Fruit fly (Drosophila melanogaster): ENCODE measurements around the gene Muc11A.

Muc11A gene

DNA sequence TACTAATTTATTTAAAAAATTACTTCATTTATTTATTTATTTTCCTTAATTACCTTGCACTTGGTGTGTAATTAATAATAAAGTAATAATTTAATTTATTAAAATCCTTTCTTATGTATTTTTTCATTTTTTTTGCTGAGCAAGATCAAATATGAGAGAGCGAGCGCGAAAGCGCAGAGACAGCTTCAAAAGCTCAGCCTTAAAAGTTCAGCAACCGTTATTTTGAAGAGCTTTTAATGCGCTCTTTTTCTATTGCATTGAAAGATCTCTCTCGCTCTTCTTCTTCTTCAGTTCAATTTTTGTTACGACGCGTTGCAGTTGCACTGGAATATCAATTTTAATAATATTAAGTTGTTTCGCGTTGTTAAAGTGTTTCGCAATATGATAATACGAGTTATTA is 16.2 kb upstream of the Muc11A start, which contains the start of gene Ten-a:
Gene Ten-a, plus strand, starts transcription at position 301 of the 400 bp plus-strand sequence.
- no peak for TF ChIP-seq sv (GFP tag; optimal IDR thresholded peaks at IDR 0.05)
- TF ChIP-seq HLH106 (tag; optimal IDR thresholded peaks at IDR 0.05): no peak
- TF ChIP-seq Dif (GFP tag; optimal IDR thresholded peaks at IDR 0.05; ENCODE audit: partially characterized antibody): no peak

DNA sequence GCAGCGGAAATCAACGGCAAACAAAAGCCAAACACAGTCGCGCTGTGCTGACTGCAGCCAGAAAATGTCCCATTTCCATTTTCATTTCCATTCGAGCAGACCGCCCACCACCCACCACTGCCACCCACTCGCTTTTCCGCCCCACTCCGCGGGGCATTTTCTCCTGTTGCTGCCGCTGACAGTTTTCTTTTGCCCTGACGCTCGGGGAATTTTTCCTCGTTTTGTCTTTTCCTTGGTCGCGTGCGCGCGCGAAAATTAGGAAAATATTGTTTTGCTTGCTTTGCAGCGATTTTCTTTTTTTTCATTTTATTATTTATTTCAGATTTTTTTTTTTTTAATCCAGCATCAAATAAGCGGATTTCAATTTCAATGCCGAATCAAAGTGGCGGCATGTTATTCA is 9.3 kb upstream of the Muc11A start:
- TF ChIP-seq dmrt93B (GFP tag; optimal IDR thresholded peaks at IDR 0.05): no peak
- no peak for TF ChIP-seq Dif (GFP tag; optimal IDR thresholded peaks at IDR 0.05; ENCODE audit: partially characterized antibody)
- no peak for TF ChIP-seq dsf (GFP tag; optimal IDR thresholded peaks at IDR 0.05; ENCODE audit: borderline replicate concordance)
- no peak for TF ChIP-seq GATAd (GFP tag; optimal IDR thresholded peaks at IDR 0.05)
- TF ChIP-seq CrebA (GFP tag; optimal IDR thresholded peaks at IDR 0.05; ENCODE audit: borderline replicate concordance): no peak
- TF ChIP-seq jim (GFP tag; optimal IDR thresholded peaks at IDR 0.05): no peak
- TF ChIP-seq pan (optimal IDR thresholded peaks at IDR 0.05): no peak
- no peak for TF ChIP-seq brk (GFP tag; optimal IDR thresholded peaks at IDR 0.05)
- no peak for TF ChIP-seq Dfd (GFP tag; optimal IDR thresholded peaks at IDR 0.05)
- no peak for TF ChIP-seq ey (GFP tag; optimal IDR thresholded peaks at IDR 0.05)

DNA sequence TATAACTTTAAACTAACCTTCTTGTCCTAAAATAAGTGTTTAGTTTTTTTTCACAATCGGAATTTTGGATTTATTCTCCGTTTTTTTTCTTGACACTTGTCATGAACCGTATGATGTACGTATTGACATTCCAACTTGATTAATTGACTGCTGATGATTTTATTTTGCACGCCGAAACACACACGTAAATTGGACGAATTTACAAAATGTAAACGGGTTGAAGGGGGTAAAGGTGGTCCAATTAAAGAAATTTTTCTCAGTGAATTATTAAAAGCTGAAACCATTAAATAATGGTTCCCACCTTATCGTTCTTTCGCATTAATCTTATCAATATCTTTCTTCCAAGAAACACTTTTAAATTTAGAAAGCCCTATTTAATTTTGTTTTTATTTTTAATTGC is 3.1 kb upstream of the Muc11A start, which contains the start of gene Uch-L5R:
Gene Uch-L5R, minus strand, starts transcription at position 101 of the 400 bp plus-strand sequence.
- no peak for TF ChIP-seq jim (GFP tag; optimal IDR thresholded peaks at IDR 0.05)
- no peak for TF ChIP-seq woc (GFP tag; optimal IDR thresholded peaks at IDR 0.05)
- TF ChIP-seq usp (GFP tag; optimal IDR thresholded peaks at IDR 0.05): no peak
- TF ChIP-seq Hr83 (GFP tag; optimal IDR thresholded peaks at IDR 0.05; ENCODE audit: poor library complexity, severe bottlenecking): no peak
- TF ChIP-seq Mio (GFP tag; optimal IDR thresholded peaks at IDR 0.05): no peak
- TF ChIP-seq ey (GFP tag; optimal IDR thresholded peaks at IDR 0.05): no peak

DNA sequence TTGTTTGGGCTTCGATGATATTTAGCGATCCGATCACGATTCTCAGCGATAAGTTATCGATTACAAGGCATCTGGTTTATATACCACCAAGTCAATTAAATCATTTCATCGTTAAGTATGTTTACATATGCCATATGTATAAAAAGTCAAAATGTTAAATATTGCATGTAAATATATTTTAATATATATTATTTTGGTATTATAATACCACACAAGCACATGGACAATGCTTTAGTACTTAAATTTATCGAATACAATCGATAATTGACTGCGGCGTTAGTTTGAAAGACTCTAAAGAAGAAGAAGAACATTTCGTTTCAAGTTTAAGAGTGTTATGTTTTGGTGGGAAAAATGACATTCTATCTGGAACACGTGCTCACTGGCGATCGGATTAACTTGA is 10.5 kb downstream of the Muc11A start, which contains the start of gene CG34323:
Gene CG34323, plus strand, starts transcription at position 301 of the 400 bp plus-strand sequence.
- TF ChIP-seq Dfd (GFP tag; optimal IDR thresholded peaks at IDR 0.05) (no peak), dsf (GFP tag; optimal IDR thresholded peaks at IDR 0.05; ENCODE audit: borderline replicate concordance) (no peak)

DNA sequence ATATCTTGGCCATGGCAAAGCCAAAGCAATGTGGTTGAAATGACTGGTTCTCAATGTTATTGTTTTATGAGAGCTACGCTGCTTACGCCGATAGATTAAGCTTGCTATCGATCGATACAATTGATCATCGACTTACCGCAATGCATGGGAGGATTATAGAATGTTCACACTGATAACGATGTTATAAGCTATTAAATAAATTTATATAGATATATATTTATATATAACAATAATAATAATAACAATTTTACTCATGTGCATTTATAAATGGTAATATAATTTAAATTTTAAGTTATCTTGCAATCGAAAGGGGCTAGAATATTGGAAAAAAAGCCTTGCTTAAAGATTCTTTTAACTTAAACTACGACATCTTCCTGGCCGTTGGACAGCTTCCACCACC is 13.1 kb downstream of the Muc11A start, which contains the start of gene moon:
Gene moon, minus strand, starts transcription at position 101 of the 400 bp plus-strand sequence.
- TF ChIP-seq foxo (GFP tag; optimal IDR thresholded peaks at IDR 0.05): no peak
- TF ChIP-seq Jra (GFP tag; optimal IDR thresholded peaks at IDR 0.05): no peak
- no peak for TF ChIP-seq pan (optimal IDR thresholded peaks at IDR 0.05)
- no peak for TF ChIP-seq Dif (GFP tag; optimal IDR thresholded peaks at IDR 0.05; ENCODE audit: partially characterized antibody)
- no peak for TF ChIP-seq ey (GFP tag; optimal IDR thresholded peaks at IDR 0.05)
- no peak for TF ChIP-seq rgr (GFP tag; optimal IDR thresholded peaks at IDR 0.05)
- TF ChIP-seq dmrt93B (GFP tag; optimal IDR thresholded peaks at IDR 0.05): no peak
- TF ChIP-seq Mio (GFP tag; optimal IDR thresholded peaks at IDR 0.05): no peak
- no peak for TF ChIP-seq brk (GFP tag; optimal IDR thresholded peaks at IDR 0.05)
- TF ChIP-seq dsf (GFP tag; optimal IDR thresholded peaks at IDR 0.05; ENCODE audit: borderline replicate concordance): no peak
- no peak for TF ChIP-seq OdsH (GFP tag; optimal IDR thresholded peaks at IDR 0.05)
- no peak for TF ChIP-seq Dfd (GFP tag; optimal IDR thresholded peaks at IDR 0.05)
- TF ChIP-seq psq (GFP tag; optimal IDR thresholded peaks at IDR 0.05): no peak
- no peak for TF ChIP-seq woc (GFP tag; optimal IDR thresholded peaks at IDR 0.05)
- TF ChIP-seq GATAd (GFP tag; optimal IDR thresholded peaks at IDR 0.05): no peak
- TF ChIP-seq Myc (optimal IDR thresholded peaks at IDR 0.05): no peak
- TF ChIP-seq sv (GFP tag; optimal IDR thresholded peaks at IDR 0.05): no peak
- TF ChIP-seq dl (GFP tag; optimal IDR thresholded peaks at IDR 0.05; ENCODE audit: insufficient read depth in 1 of 2, partially characterized antibody in 2 of 2): no peak
- TF ChIP-seq N (GFP tag; optimal IDR thresholded peaks at IDR 0.05): no peak

DNA sequence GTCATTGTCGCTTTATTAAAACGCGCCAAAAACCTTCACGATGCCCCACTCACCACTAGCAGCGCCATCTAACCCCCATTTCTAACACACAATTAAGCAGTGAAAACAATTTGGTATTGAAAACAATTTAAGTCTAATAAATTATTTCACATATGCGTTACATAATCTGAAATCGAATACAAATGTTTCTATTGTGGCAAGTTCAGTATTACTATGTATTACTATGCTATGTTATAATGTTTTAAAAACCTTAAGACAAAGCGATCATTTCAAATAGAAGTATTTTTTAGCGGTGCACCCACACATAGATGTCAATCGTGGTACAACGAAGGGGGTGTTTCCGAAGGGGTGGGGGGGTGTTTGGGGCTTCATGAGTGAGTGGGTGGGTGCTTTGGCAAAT is 14.0 kb downstream of the Muc11A start:
- TF ChIP-seq CG32264 (GFP tag; optimal IDR thresholded peaks at IDR 0.05) (no peak), Sp1 (GFP tag; optimal IDR thresholded peaks at IDR 0.05) (peak; percentile 5), tai (GFP tag; optimal IDR thresholded peaks at IDR 0.05) (no peak), sv (GFP tag; optimal IDR thresholded peaks at IDR 0.05) (no peak), sage (GFP tag; optimal IDR thresholded peaks at IDR 0.05) (no peak), Dif (GFP tag; optimal IDR thresholded peaks at IDR 0.05; ENCODE audit: partially characterized antibody) (no peak), HLH106 (tag; optimal IDR thresholded peaks at IDR 0.05) (peak; percentile 25)
